Worm (Caenorhabditis elegans) whole organism, early embryonic: ENCODE measurements around the gene R144.13.

Experiments used
- B0310.2 ChIP-seq: sonication (generic microtip); optimal IDR thresholded peaks from 2 replicates; lab custom pipeline; 2016; ENCODE audit warnings: mild to moderate bottlenecking, missing genetic modification characterization, missing compliant biosample characterization
- F13C5.2 ChIP-seq: sonication (generic microtip); optimal IDR thresholded peaks from 2 replicates; lab custom pipeline; 2017; ENCODE audit warnings: mild to moderate bottlenecking, missing genetic modification characterization, inconsistent platforms, missing compliant biosample characterization
- aly-1 ChIP-seq: sonication (generic microtip); optimal IDR thresholded peaks from 2 replicates; lab custom pipeline; 2016; ENCODE audit warnings: missing genetic modification characterization, missing compliant biosample characterization
- ama-1 ChIP-seq: fragments of 150-350 bp; optimal IDR thresholded peaks from 2 replicates; lab custom pipeline; 2014
- ceh-13 ChIP-seq: fragments of 200-800 bp; sonication (Bioruptor generic); optimal IDR thresholded peaks from 2 replicates; lab custom pipeline; 2018; ENCODE audit warnings: mild to moderate bottlenecking, missing genetic modification characterization, missing compliant biosample characterization
- ceh-36 ChIP-seq: sonication (generic microtip); optimal IDR thresholded peaks from 2 replicates; lab custom pipeline; 2016; ENCODE audit warnings: missing genetic modification characterization, inconsistent platforms, missing compliant biosample characterization
- ets-7 ChIP-seq: sonication (generic microtip); optimal IDR thresholded peaks from 2 replicates; lab custom pipeline; 2016; ENCODE audit warnings: missing genotype, missing genetic modification characterization, missing compliant biosample characterization
- flt-1 ChIP-seq: fragments of 200-800 bp; sonication (Bioruptor generic); IDR thresholded peaks from 2 replicates; pipeline ENCODE4 v1.3.6; 2022; ENCODE audit warnings: missing genetic modification characterization, missing compliant biosample characterization
- hmbx-1 ChIP-seq: sonication (generic microtip); optimal IDR thresholded peaks from 2 replicates; lab custom pipeline; 2016; ENCODE audit warnings: mild to moderate bottlenecking, missing genetic modification characterization, missing compliant biosample characterization
- hmg-4 ChIP-seq: fragments of 200-800 bp; sonication (Bioruptor generic); optimal IDR thresholded peaks from 2 replicates; lab custom pipeline; 2018; ENCODE audit warnings: mild to moderate bottlenecking, missing genetic modification characterization, missing compliant biosample characterization
- hnd-1 ChIP-seq: sonication (generic microtip); optimal IDR thresholded peaks from 2 replicates; lab custom pipeline; 2016; ENCODE audit warnings: missing genetic modification characterization, missing compliant biosample characterization
- pes-1 ChIP-seq: fragments of 200-800 bp; sonication (Bioruptor generic); IDR thresholded peaks from 2 replicates; pipeline ENCODE4 v1.3.6; 2022; ENCODE audit warnings: missing genetic modification reagents, missing genetic modification characterization, missing compliant biosample characterization
- scrt-1 ChIP-seq: fragments of 200-800 bp; sonication (Bioruptor generic); IDR thresholded peaks from 2 replicates; pipeline ENCODE4 v1.3.6; 2022; ENCODE audit warnings: missing genetic modification characterization, missing compliant biosample characterization
- sea-1 ChIP-seq: fragments of 200-800 bp; sonication (Bioruptor generic); conservative IDR thresholded peaks from 2 replicates; pipeline ENCODE4 v1.3.6; 2022; ENCODE audit warnings: missing genetic modification characterization, missing compliant biosample characterization
- tbx-11 ChIP-seq: fragments of 200-800 bp; sonication (Bioruptor generic); IDR thresholded peaks from 2 replicates; pipeline ENCODE4 v1.3.6; 2022; ENCODE audit warnings: missing genetic modification characterization, missing compliant biosample characterization
- tbx-37 ChIP-seq: fragments of 200-800 bp; sonication (Bioruptor generic); conservative IDR thresholded peaks from 2 replicates; pipeline ENCODE4 v1.3.6; 2022; ENCODE audit warnings: missing genetic modification reagents, missing genetic modification characterization, missing compliant biosample characterization
- tra-4 ChIP-seq: sonication (generic microtip); optimal IDR thresholded peaks from 2 replicates; lab custom pipeline; 2017; ENCODE audit warnings: missing genetic modification characterization, missing compliant biosample characterization

R144.13 gene

ce11 chrIII:5026366-5026765 lies 3.3 kb downstream of the R144.13 start:
- TF ChIP-seq hmbx-1 (tag; lab: Kevin White, UChicago) (no peak), scrt-1 (GFP tag; lab: Robert Waterston, UW) (no peak), pes-1 (GFP tag; lab: Robert Waterston, UW) (no peak), ceh-13 (GFP tag; lab: Kevin White, UChicago) (no peak)

ce11 chrIII:5027219-5027618 lies 4.2 kb downstream of the R144.13 start:
- TF ChIP-seq tbx-11 (GFP tag; lab: Robert Waterston, UW) (no peak), sea-1 (GFP tag; lab: Robert Waterston, UW) (0 out of 2 replicates have a peak, but pooled peaks have one; percentile 16), ama-1 (lab: Kevin White, UChicago) (peak; percentile 27), B0310.2 (peak; percentile 32), hnd-1 (tag; lab: Kevin White, UChicago) (no peak), tra-4 (tag; lab: Kevin White, UChicago) (no peak), scrt-1 (GFP tag; lab: Robert Waterston, UW) (no peak)

DNA sequence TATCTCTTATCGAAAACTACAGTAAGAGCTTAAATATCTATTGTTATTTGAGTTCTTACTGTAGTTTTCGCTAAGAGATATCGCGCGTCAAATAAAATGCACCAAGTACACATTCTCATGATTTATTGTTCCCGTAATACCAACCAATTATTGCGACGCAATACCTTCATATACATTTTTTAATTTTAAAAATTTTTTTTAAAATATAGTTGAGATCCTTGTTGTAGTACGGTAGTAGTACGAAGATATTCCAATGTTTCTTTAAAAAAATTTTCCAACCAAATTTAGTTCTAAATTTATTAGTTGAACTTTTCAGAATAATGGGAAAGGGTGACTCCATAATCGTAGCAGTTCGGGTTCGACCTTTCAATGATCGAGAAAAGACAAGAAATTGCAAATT lies 7.6 kb downstream of the R144.13 start, which contains the start of gene klp-6:
Gene klp-6, plus strand, starts transcription at position 301 of the 400 bp plus-strand sequence.
- TF ChIP-seq scrt-1 (GFP tag; lab: Robert Waterston, UW) (no peak), flt-1 (GFP tag; lab: Robert Waterston, UW) (no peak), F13C5.2 (no peak), hmbx-1 (tag; lab: Kevin White, UChicago) (no peak), ets-7 (no peak), aly-1 (no peak), ceh-36 (no peak), tbx-11 (GFP tag; lab: Robert Waterston, UW) (no peak), tbx-37 (no peak), pes-1 (GFP tag; lab: Robert Waterston, UW) (no peak), sea-1 (GFP tag; lab: Robert Waterston, UW) (no peak), hnd-1 (tag; lab: Kevin White, UChicago) (no peak), hmg-4 (GFP tag; lab: Kevin White, UChicago) (no peak), ceh-13 (GFP tag; lab: Kevin White, UChicago) (no peak), tra-4 (tag; lab: Kevin White, UChicago) (no peak), B0310.2 (no peak), ama-1 (lab: Kevin White, UChicago) (no peak)

ce11 chrIII:5031375-5031836 lies 8.3 kb downstream of the R144.13 start:
- TF ChIP-seq hmg-4 (GFP tag; lab: Kevin White, UChicago) (peak; percentile 97), ceh-36 (peak; percentile 82), tbx-11 (GFP tag; lab: Robert Waterston, UW) (peak; percentile 90), F13C5.2 (peak; percentile 91), B0310.2 (peak; percentile 80), pes-1 (GFP tag; lab: Robert Waterston, UW) (peak; percentile 90), scrt-1 (GFP tag; lab: Robert Waterston, UW) (peak; percentile 88), hmbx-1 (tag; lab: Kevin White, UChicago) (peak; percentile 69), hnd-1 (tag; lab: Kevin White, UChicago) (peak; percentile 65), sea-1 (GFP tag; lab: Robert Waterston, UW) (peak; percentile 87), flt-1 (GFP tag; lab: Robert Waterston, UW) (peak; percentile 82), tbx-37 (peak; percentile 90), ceh-13 (GFP tag; lab: Kevin White, UChicago) (peak; percentile 81), tra-4 (tag; lab: Kevin White, UChicago) (peak; percentile 83), aly-1 (peak; percentile 97), ets-7 (peak; percentile 85)

DNA sequence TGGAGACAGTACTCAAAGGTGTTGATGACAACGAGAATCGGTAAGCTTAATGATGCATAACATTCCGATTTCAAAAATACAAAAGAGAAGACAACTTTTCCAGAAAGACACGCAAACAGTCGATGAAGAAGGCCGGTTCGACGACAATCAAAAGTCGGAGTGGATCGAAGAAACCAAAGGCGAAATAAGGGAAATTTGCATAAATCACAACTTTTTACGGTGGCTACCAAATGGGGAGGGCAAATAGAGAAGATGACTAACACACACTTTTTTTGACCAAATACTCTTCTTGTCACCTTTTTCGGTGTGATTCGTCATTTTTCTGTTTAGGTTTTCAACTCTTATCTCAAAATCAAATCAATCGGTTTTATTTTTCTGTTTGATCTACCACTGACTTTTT lies 13.1 kb downstream of the R144.13 start, which contains the start of gene C45G9.6:
Gene C45G9.6, plus strand, starts transcription at position 301 of the 400 bp plus-strand sequence.
- TF ChIP-seq flt-1 (GFP tag; lab: Robert Waterston, UW) (no peak), tra-4 (tag; lab: Kevin White, UChicago) (no peak), scrt-1 (GFP tag; lab: Robert Waterston, UW) (no peak), ceh-13 (GFP tag; lab: Kevin White, UChicago) (no peak), pes-1 (GFP tag; lab: Robert Waterston, UW) (no peak), B0310.2 (no peak), hmbx-1 (tag; lab: Kevin White, UChicago) (no peak), hnd-1 (tag; lab: Kevin White, UChicago) (no peak), hmg-4 (GFP tag; lab: Kevin White, UChicago) (no peak), aly-1 (no peak), F13C5.2 (no peak), sea-1 (GFP tag; lab: Robert Waterston, UW) (no peak), ceh-36 (no peak), ets-7 (no peak), tbx-11 (GFP tag; lab: Robert Waterston, UW) (no peak), ama-1 (lab: Kevin White, UChicago) (no peak), tbx-37 (no peak)

DNA sequence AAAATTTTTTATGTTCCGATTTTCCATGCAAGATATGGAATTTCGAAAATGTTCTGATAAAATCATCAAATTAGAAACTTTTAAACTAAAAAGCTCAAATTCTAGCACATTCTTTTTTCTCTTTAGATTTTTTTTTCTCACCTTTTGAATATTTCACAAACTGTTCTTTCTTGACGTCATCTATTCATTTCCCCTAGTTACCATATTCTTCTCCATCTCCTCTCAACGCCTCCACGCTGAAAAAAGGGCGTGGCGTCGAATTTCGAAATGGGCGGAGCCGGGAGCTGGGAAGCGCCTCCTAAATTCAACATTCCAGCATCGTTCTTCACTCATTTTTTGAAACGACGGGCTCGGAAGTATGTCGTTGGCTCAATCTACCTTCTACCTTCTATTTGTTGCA lies 19.0 kb downstream of the R144.13 start, which contains the start of gene nlp-43:
Gene nlp-43, plus strand, starts transcription at position 301 of the 400 bp plus-strand sequence.
- TF ChIP-seq aly-1 (no peak), scrt-1 (GFP tag; lab: Robert Waterston, UW) (no peak), ceh-13 (GFP tag; lab: Kevin White, UChicago) (no peak), tbx-37 (no peak), pes-1 (GFP tag; lab: Robert Waterston, UW) (no peak), hmg-4 (GFP tag; lab: Kevin White, UChicago) (no peak), hnd-1 (tag; lab: Kevin White, UChicago) (no peak), tbx-11 (GFP tag; lab: Robert Waterston, UW) (no peak), hmbx-1 (tag; lab: Kevin White, UChicago) (no peak), ets-7 (no peak), ama-1 (lab: Kevin White, UChicago) (no peak), ceh-36 (no peak), flt-1 (GFP tag; lab: Robert Waterston, UW) (no peak), F13C5.2 (no peak)

- TF ChIP-seq hmbx-1 (tag; lab: Kevin White, UChicago) (no peak), hmg-4 (GFP tag; lab: Kevin White, UChicago) (no peak), flt-1 (GFP tag; lab: Robert Waterston, UW) (no peak), tra-4 (tag; lab: Kevin White, UChicago) (no peak), ets-7 (no peak), tbx-11 (GFP tag; lab: Robert Waterston, UW) (no peak), hnd-1 (tag; lab: Kevin White, UChicago) (no peak), sea-1 (GFP tag; lab: Robert Waterston, UW) (no peak), scrt-1 (GFP tag; lab: Robert Waterston, UW) (no peak), ama-1 (lab: Kevin White, UChicago) (no peak), ceh-13 (GFP tag; lab: Kevin White, UChicago) (no peak), F13C5.2 (no peak)
Measured at ce11 chrIII:5044709-5045108, 21.6 kb downstream of the R144.13 start, which contains the start of gene C45G9.14. C45G9.14 (plus strand) TSS chrIII:5045009.
